Fruit fly (Drosophila melanogaster) whole organism, embryonic: Measurements from ENCODE around the gene CG14915.

Experiments used
- Atf-2 ChIP-seq: fragments of 200-800 bp; sonication (Bioruptor generic); optimal IDR thresholded peaks from 2 replicates; lab custom pipeline; 2016; ENCODE audit warnings: missing biosample characterization, missing genetic modification characterization
- CG10274 ChIP-seq: fragments of 200-800 bp; sonication (Bioruptor generic); optimal IDR thresholded peaks from 3 replicates; lab custom pipeline; 2017; ENCODE audit warnings: missing biosample characterization, mild to moderate bottlenecking, missing genetic modification characterization
- CG10366 ChIP-seq: fragments of 200-800 bp; sonication (Bioruptor generic); IDR thresholded peaks from 2 replicates; pipeline ENCODE4 v1.3.6; 2022; ENCODE audit warnings: missing biosample characterization, missing genetic modification characterization
- CG11093 ChIP-seq: fragments of 200-800 bp; sonication (Bioruptor generic); IDR thresholded peaks from 3 replicates; pipeline ENCODE4 v1.3.6; 2022; ENCODE audit warnings: missing biosample characterization, missing genetic modification characterization
- CG1233 ChIP-seq: fragments of 200-800 bp; sonication (Bioruptor generic); optimal IDR thresholded peaks from 4 replicates; lab custom pipeline; 2018; ENCODE audit warnings: missing biosample characterization, mild to moderate bottlenecking, missing genetic modification characterization
- CG12942 ChIP-seq: fragments of 200-800 bp; sonication (Bioruptor generic); optimal IDR thresholded peaks from 3 replicates; lab custom pipeline; 2016; ENCODE audit warnings: missing biosample characterization, missing genetic modification characterization
- CG15601 ChIP-seq: fragments of 200-800 bp; sonication (Bioruptor generic); optimal IDR thresholded peaks from 3 replicates; lab custom pipeline; 2019; ENCODE audit warnings: missing biosample characterization, mild to moderate bottlenecking, missing genetic modification characterization, moderate library complexity
- CG17186 ChIP-seq: fragments of 200-800 bp; sonication (Bioruptor generic); optimal IDR thresholded peaks from 3 replicates; lab custom pipeline; 2017; ENCODE audit warnings: missing biosample characterization, missing genetic modification reagents, missing genetic modification characterization
- CG17359 ChIP-seq: fragments of 200-800 bp; sonication (Bioruptor generic); optimal IDR thresholded peaks from 3 replicates; lab custom pipeline; 2018; ENCODE audit warnings: missing biosample characterization, mild to moderate bottlenecking, missing genetic modification characterization, moderate library complexity
- CG31224 ChIP-seq: fragments of 200-800 bp; sonication (Bioruptor generic); IDR thresholded peaks from 2 replicates; pipeline ENCODE4 v1.3.6; 2022; ENCODE audit warnings: missing biosample characterization, missing genetic modification characterization
- CG31388 ChIP-seq: fragments of 200-800 bp; sonication (Bioruptor generic); optimal IDR thresholded peaks from 2 replicates; lab custom pipeline; 2016; ENCODE audit warnings: missing biosample characterization, missing genetic modification characterization
- CG34422 ChIP-seq: fragments of 200-800 bp; sonication (Bioruptor generic); IDR thresholded peaks from 3 replicates; pipeline ENCODE4 v1.3.6; 2022; ENCODE audit warnings: missing biosample characterization, missing genetic modification characterization
- CG3726 ChIP-seq: fragments of 200-800 bp; sonication (Bioruptor generic); IDR thresholded peaks from 3 replicates; pipeline ENCODE4, ENCODE4 v1.3.6; 2022; ENCODE audit warnings: missing biosample characterization, missing genetic modification characterization
- CG4730 ChIP-seq: fragments of 200-800 bp; sonication (Bioruptor generic); IDR thresholded peaks from 2 replicates; pipeline ENCODE4 v1.3.6; 2022; ENCODE audit warnings: missing biosample characterization, missing genetic modification characterization
- CG4820 ChIP-seq: fragments of 200-800 bp; sonication (Bioruptor generic); optimal IDR thresholded peaks from 3 replicates; lab custom pipeline; 2016; ENCODE audit warnings: missing biosample characterization, missing genetic modification characterization
- CG6765 ChIP-seq: fragments of 200-800 bp; sonication (Bioruptor generic); optimal IDR thresholded peaks from 3 replicates; lab custom pipeline; 2017; ENCODE audit warnings: missing biosample characterization, mild to moderate bottlenecking, missing genetic modification characterization
- CG8089 ChIP-seq: fragments of 200-800 bp; sonication (Bioruptor generic); optimal IDR thresholded peaks from 3 replicates; lab custom pipeline; 2016; ENCODE audit warnings: missing biosample characterization, missing genetic modification characterization
- CG8290 ChIP-seq, 3 experiments: fragments of 200-800 bp; sonication (Bioruptor generic); optimal IDR thresholded peaks; 2 replicates each; lab custom pipeline; 2016 to 2019; ENCODE audit warnings: missing biosample characterization in 3 of 3, missing genetic modification characterization in 3 of 3, mild to moderate bottlenecking in 2 of 3, moderate library complexity in 1 of 3
- CG9727 ChIP-seq: fragments of 200-800 bp; sonication (Bioruptor generic); optimal IDR thresholded peaks from 3 replicates; lab custom pipeline; 2017; ENCODE audit warnings: missing biosample characterization, mild to moderate bottlenecking, missing genetic modification characterization
- CoRest ChIP-seq: fragments of 200-800 bp; sonication (Bioruptor generic); optimal IDR thresholded peaks from 3 replicates; lab custom pipeline; 2018; ENCODE audit warnings: missing biosample characterization, mild to moderate bottlenecking, missing genetic modification characterization, moderate library complexity
- Dll ChIP-seq: fragments of 200-800 bp; sonication (Bioruptor generic); IDR thresholded peaks from 4 replicates; pipeline ENCODE4 v1.3.6; 2022; ENCODE audit warnings: missing biosample characterization, missing genetic modification characterization; ENCODE audit not compliant: partially characterized antibody
- Fer1 ChIP-seq: fragments of 200-800 bp; sonication (Bioruptor generic); optimal IDR thresholded peaks from 2 replicates; lab custom pipeline; 2017; ENCODE audit warnings: missing biosample characterization, mild to moderate bottlenecking, missing genetic modification characterization
- Hr78 ChIP-seq, 2 experiments: fragments of 200-800 bp in 1 of 2; fragments of >200 bp in 1 of 2; sonication (Bioruptor generic) in 1 of 2; optimal IDR thresholded peaks; 2 replicates each; lab custom pipeline; 2017 to 2019; ENCODE audit warnings: missing biosample characterization in 2 of 2, missing genetic modification characterization in 2 of 2, mild to moderate bottlenecking in 1 of 2, moderate library complexity in 1 of 2
- Pdp1 ChIP-seq, 2 experiments: fragments of 200-800 bp; sonication (Bioruptor generic); optimal IDR thresholded peaks; 3 replicates each; lab custom pipeline; 2016; ENCODE audit warnings: missing biosample characterization in 2 of 2, missing genetic modification characterization in 2 of 2, mild to moderate bottlenecking in 1 of 2, moderate library complexity in 1 of 2
- Sox100B ChIP-seq: fragments of 200-800 bp; sonication (Bioruptor generic); optimal IDR thresholded peaks from 3 replicates; lab custom pipeline; 2018; ENCODE audit warnings: missing biosample characterization, mild to moderate bottlenecking, missing genetic modification characterization
- Ssrp ChIP-seq: fragments of 200-800 bp; sonication (Bioruptor generic); optimal IDR thresholded peaks from 2 replicates; lab custom pipeline; 2018; ENCODE audit warnings: missing biosample characterization, mild to moderate bottlenecking, missing genetic modification characterization, moderate library complexity
- ab ChIP-seq: fragments of 200-800 bp; sonication (Bioruptor generic); optimal IDR thresholded peaks from 2 replicates; lab custom pipeline; 2016; ENCODE audit warnings: missing biosample characterization, missing genetic modification characterization
- amos ChIP-seq: fragments of 200-800 bp; sonication (Bioruptor generic); IDR thresholded peaks from 2 replicates; pipeline ENCODE4 v1.3.6; 2022; ENCODE audit warnings: missing biosample characterization, missing genetic modification characterization; ENCODE audit not compliant: partially characterized antibody
- bigmax ChIP-seq: fragments of 200-800 bp; sonication (Bioruptor generic); optimal IDR thresholded peaks from 2 replicates; lab custom pipeline; 2018; ENCODE audit warnings: missing biosample characterization, mild to moderate bottlenecking, missing genetic modification characterization
- fd96Cb ChIP-seq: fragments of 200-800 bp; sonication (Bioruptor generic); optimal IDR thresholded peaks from 2 replicates; lab custom pipeline; 2018; ENCODE audit warnings: missing biosample characterization, mild to moderate bottlenecking, missing genetic modification characterization, moderate library complexity
- gfzf ChIP-seq: fragments of 200-800 bp; sonication (Bioruptor generic); optimal IDR thresholded peaks from 2 replicates; lab custom pipeline; 2016; ENCODE audit warnings: missing biosample characterization, mild to moderate bottlenecking, missing genetic modification characterization, moderate library complexity
- ind ChIP-seq: fragments of 200-800 bp; sonication (Bioruptor generic); optimal IDR thresholded peaks from 3 replicates; lab custom pipeline; 2016; ENCODE audit warnings: missing biosample characterization, missing genetic modification characterization
- kah ChIP-seq: fragments of 200-800 bp; sonication (Bioruptor generic); optimal IDR thresholded peaks from 2 replicates; lab custom pipeline; 2018; ENCODE audit warnings: missing biosample characterization, mild to moderate bottlenecking, missing genetic modification characterization
- ken ChIP-seq: fragments of 200-800 bp; sonication (Bioruptor generic); IDR thresholded peaks from 3 replicates; pipeline ENCODE4 v1.3.6; 2022; ENCODE audit warnings: missing biosample characterization, missing genetic modification characterization
- lab ChIP-seq: fragments of 200-800 bp; sonication (Bioruptor generic); optimal IDR thresholded peaks from 3 replicates; lab custom pipeline; 2017; ENCODE audit warnings: missing biosample characterization, missing genetic modification characterization, mild to moderate bottlenecking, moderate library complexity, missing genetic modification reagents
- lov ChIP-seq, 2 experiments: fragments of 200-800 bp in 1 of 2; fragments of >200 bp in 1 of 2; sonication (Bioruptor generic) in 1 of 2; IDR thresholded peaks in 1 of 2; optimal IDR thresholded peaks in 1 of 2; 2 replicates in 1 of 2; 3 replicates in 1 of 2; pipeline versions ENCODE4 v1.3.6 to Lab custom; 2017 to 2022; ENCODE audit warnings: missing biosample characterization in 1 of 2, missing genetic modification characterization in 1 of 2
- nerfin-2 ChIP-seq: fragments of 200-800 bp; sonication (Bioruptor generic); IDR thresholded peaks from 2 replicates; pipeline ENCODE4 v1.3.6; 2022; ENCODE audit warnings: missing biosample characterization, missing genetic modification characterization; ENCODE audit not compliant: partially characterized antibody
- otp ChIP-seq: fragments of 200-800 bp; sonication (Bioruptor generic); IDR thresholded peaks from 3 replicates; pipeline ENCODE4, ENCODE4 v1.3.6; 2022; ENCODE audit warnings: missing biosample characterization, missing genetic modification characterization
- pfk ChIP-seq: fragments of 200-800 bp; sonication (Bioruptor generic); optimal IDR thresholded peaks from 2 replicates; lab custom pipeline; 2018; ENCODE audit warnings: missing biosample characterization, mild to moderate bottlenecking, missing genetic modification characterization, moderate library complexity
- ranshi ChIP-seq: fragments of 200-800 bp; sonication (Bioruptor generic); IDR thresholded peaks from 2 replicates; pipeline ENCODE4 v1.3.6; 2022; ENCODE audit warnings: missing biosample characterization, missing genetic modification characterization
- repo ChIP-seq: fragments of 200-800 bp; sonication (Bioruptor generic); optimal IDR thresholded peaks from 2 replicates; lab custom pipeline; 2016; ENCODE audit warnings: missing biosample characterization, missing genetic modification characterization
- ro ChIP-seq: fragments of 200-800 bp; sonication (Bioruptor generic); IDR thresholded peaks from 2 replicates; pipeline ENCODE4 v1.3.6; 2022; ENCODE audit warnings: missing biosample characterization, missing genetic modification characterization
- scrt ChIP-seq: fragments of 200-800 bp; sonication (Bioruptor generic); optimal IDR thresholded peaks from 2 replicates; lab custom pipeline; 2018; ENCODE audit warnings: missing biosample characterization, mild to moderate bottlenecking, missing genetic modification characterization, moderate library complexity
- shn ChIP-seq: fragments of 200-800 bp; sonication (Bioruptor generic); optimal IDR thresholded peaks from 3 replicates; lab custom pipeline; 2016; ENCODE audit warnings: missing biosample characterization, missing genetic modification characterization
- slp2 ChIP-seq: fragments of 200-800 bp; sonication (Bioruptor generic); optimal IDR thresholded peaks from 2 replicates; lab custom pipeline; 2016; ENCODE audit warnings: missing biosample characterization, missing genetic modification characterization
- stc ChIP-seq: fragments of 200-800 bp; sonication (Bioruptor generic); IDR thresholded peaks from 2 replicates; pipeline ENCODE4 v1.3.6; 2022; ENCODE audit warnings: missing biosample characterization, missing genetic modification characterization
- z ChIP-seq: fragments of 200-800 bp; sonication (Bioruptor generic); IDR thresholded peaks from 3 replicates; pipeline ENCODE4 v1.3.6; 2022; ENCODE audit warnings: missing biosample characterization, missing genetic modification characterization

The CG14915 gene

dm6 chr2L:11057333-11058110 is 13.3 kb upstream of the CG14915 start (continued):
- TF ChIP-seq ab (GFP tag; lab: Kevin White, UChicago) (peak; percentile 72), repo (no peak), CG15601 (peak; percentile 45), CG9727 (peak; percentile 77), Sox100B (GFP tag; lab: Kevin White, UChicago) (peak; percentile 94), z (GFP tag; lab: Robert Waterston, UW) (no peak), slp2 (GFP tag; lab: Kevin White, UChicago) (peak; percentile 77), otp (peak; percentile 66; the same call in 1 of the 3 replicates), CG8089 (GFP tag; lab: Kevin White, UChicago) (peak; percentile 54), pfk (GFP tag; lab: Kevin White, UChicago) (no peak), CoRest (peak; percentile 79), shn (peak; percentile 68), Pdp1 (GFP tag; optimal IDR thresholded peaks at IDR 0.05; lab: Kevin White, UChicago) (peak; percentile 72 to 79), amos (GFP tag; lab: Robert Waterston, UW) (no peak; the same call in 1 of the 2 replicates), nerfin-2 (GFP tag; lab: Robert Waterston, UW) (no peak), lov (optimal IDR thresholded peaks at IDR 0.05; lab: Kevin White, UChicago) (no peak), lov (GFP tag; IDR thresholded peaks at IDR 0.05; lab: Robert Waterston, UW) (no peak; the same call in 2 of the 3 replicates), Atf-2 (GFP tag; lab: Kevin White, UChicago) (no peak), lab (GFP tag; lab: Kevin White, UChicago) (peak; percentile 35), CG34422 (GFP tag; lab: Robert Waterston, UW) (peak; percentile 40; the same call in 2 of the 3 replicates), ken (GFP tag; lab: Robert Waterston, UW) (peak; percentile 79), CG6765 (peak; percentile 49), CG4820 (GFP tag; lab: Kevin White, UChicago) (peak; percentile 38), CG12942 (GFP tag; lab: Kevin White, UChicago) (peak; percentile 69), ind (GFP tag; lab: Kevin White, UChicago) (peak; percentile 40), ro (peak; percentile 78), CG8290 (GFP tag; optimal IDR thresholded peaks at IDR 0.05; lab: Kevin White, UChicago) (peak; percentile 35), CG8290 (tag; optimal IDR thresholded peaks at IDR 0.05; lab: Kevin White, UChicago) (peak; percentile 25 to 44), CG3726 (GFP tag; lab: Robert Waterston, UW) (no peak), CG1233 (GFP tag; lab: Kevin White, UChicago) (peak; percentile 53), CG31388 (GFP tag; lab: Kevin White, UChicago) (no peak), Fer1 (GFP tag; lab: Kevin White, UChicago) (peak; percentile 42), CG11093 (GFP tag; lab: Robert Waterston, UW) (peak; percentile 55; the same call in 2 of the 3 replicates), bigmax (GFP tag; lab: Kevin White, UChicago) (no peak), kah (GFP tag; lab: Kevin White, UChicago) (peak; percentile 48), CG31224 (GFP tag; lab: Robert Waterston, UW) (no peak), ranshi (peak; percentile 33), CG10274 (GFP tag; lab: Kevin White, UChicago) (no peak), stc (GFP tag; lab: Robert Waterston, UW) (peak; percentile 61), scrt (GFP tag; lab: Kevin White, UChicago) (peak; percentile 53), CG17186 (no peak), CG10366 (peak; percentile 75), gfzf (no peak), Dll (GFP tag; lab: Robert Waterston, UW) (no peak), CG17359 (tag; lab: Kevin White, UChicago) (peak; percentile 55), Hr78 (GFP tag; optimal IDR thresholded peaks at IDR 0.05; lab: Kevin White, UChicago) (no peak), Ssrp (tag; lab: Kevin White, UChicago) (peak; percentile 68), fd96Cb (tag; lab: Kevin White, UChicago) (peak; percentile 75), CG4730 (GFP tag; lab: Robert Waterston, UW) (peak; percentile 35)
